Fruit fly (Drosophila melanogaster) whole organism, prepupa: Measurements from ENCODE around the gene CG14143.

Experiments used
- Blimp-1 ChIP-seq: fragments of 200-800 bp; sonication (Bioruptor generic); optimal IDR thresholded peaks from 3 replicates; lab custom pipeline; 2017; ENCODE audit warnings: missing biosample characterization, missing genetic modification characterization, mild to moderate bottlenecking, moderate library complexity, missing genetic modification reagents
- CG10631 ChIP-seq: fragments of 200-800 bp; sonication (Bioruptor generic); optimal IDR thresholded peaks from 2 replicates; lab custom pipeline; 2016; ENCODE audit warnings: missing biosample characterization, missing genetic modification characterization
- CG10669 ChIP-seq: fragments of 200-800 bp; sonication (Bioruptor generic); optimal IDR thresholded peaks from 3 replicates; lab custom pipeline; 2018; ENCODE audit warnings: missing biosample characterization, mild to moderate bottlenecking, missing genetic modification characterization, moderate library complexity
- CG11294 ChIP-seq: fragments of 200-800 bp; sonication (Bioruptor generic); IDR thresholded peaks from 2 replicates; pipeline ENCODE4 v1.3.6; 2022; ENCODE audit warnings: missing biosample characterization, missing genetic modification characterization
- CG11902 ChIP-seq: fragments of 200-800 bp; sonication (Bioruptor generic); optimal IDR thresholded peaks from 3 replicates; lab custom pipeline; 2016; ENCODE audit warnings: missing biosample characterization, missing genetic modification characterization
- CG15336 ChIP-seq: fragments of 200-800 bp; sonication (Bioruptor generic); IDR thresholded peaks from 2 replicates; pipeline ENCODE4 v1.3.6; 2022; ENCODE audit warnings: missing biosample characterization, missing genetic modification characterization
- CG16779 ChIP-seq: fragments of 200-800 bp; sonication (Bioruptor generic); optimal IDR thresholded peaks from 3 replicates; lab custom pipeline; 2017; ENCODE audit warnings: missing biosample characterization, mild to moderate bottlenecking, missing genetic modification characterization
- CG32006 ChIP-seq: fragments of 200-800 bp; sonication (Bioruptor generic); optimal IDR thresholded peaks from 3 replicates; lab custom pipeline; 2017; ENCODE audit warnings: missing biosample characterization, mild to moderate bottlenecking, missing genetic modification characterization
- CG34406 ChIP-seq: fragments of 200-800 bp; sonication (Bioruptor generic); optimal IDR thresholded peaks from 3 replicates; lab custom pipeline; 2016; ENCODE audit warnings: missing biosample characterization, missing genetic modification characterization
- CG3919 ChIP-seq: fragments of 200-800 bp; sonication (Bioruptor generic); optimal IDR thresholded peaks from 3 replicates; lab custom pipeline; 2016; ENCODE audit warnings: missing biosample characterization, missing genetic modification characterization
- CG4318 ChIP-seq: fragments of 200-800 bp; sonication (Bioruptor generic); optimal IDR thresholded peaks from 3 replicates; lab custom pipeline; 2017; ENCODE audit warnings: missing biosample characterization, mild to moderate bottlenecking, missing genetic modification characterization
- CG6163 ChIP-seq: fragments of 200-800 bp; sonication (Bioruptor generic); IDR thresholded peaks from 3 replicates; pipeline ENCODE4 v1.3.6; 2022; ENCODE audit warnings: missing biosample characterization, missing genetic modification characterization
- CG6276 ChIP-seq: fragments of 200-800 bp; sonication (Bioruptor generic); optimal IDR thresholded peaks from 2 replicates; lab custom pipeline; 2017; ENCODE audit warnings: missing biosample characterization, mild to moderate bottlenecking, missing genetic modification characterization
- CG6792 ChIP-seq: fragments of 200-800 bp; sonication (Bioruptor generic); optimal IDR thresholded peaks from 3 replicates; lab custom pipeline; 2016; ENCODE audit warnings: missing biosample characterization, missing genetic modification characterization
- CG6854 ChIP-seq: fragments of 200-800 bp; sonication (Bioruptor generic); optimal IDR thresholded peaks from 2 replicates; lab custom pipeline; 2017; ENCODE audit warnings: missing biosample characterization, mild to moderate bottlenecking, missing genetic modification characterization
- CG8119 ChIP-seq: fragments of 200-800 bp; sonication (Bioruptor generic); IDR thresholded peaks from 3 replicates; pipeline ENCODE4 v1.3.6; 2022; ENCODE audit warnings: missing biosample characterization, missing genetic modification characterization
- CG8632 ChIP-seq: fragments of 200-800 bp; sonication (Bioruptor generic); optimal IDR thresholded peaks from 3 replicates; lab custom pipeline; 2016; ENCODE audit warnings: missing biosample characterization, missing genetic modification characterization
- Eip75B ChIP-seq: fragments of 200-800 bp; sonication (Bioruptor generic); optimal IDR thresholded peaks from 3 replicates; lab custom pipeline; 2016; ENCODE audit warnings: missing biosample characterization, missing genetic modification characterization
- Eip78C ChIP-seq: fragments of 200-800 bp; sonication (Bioruptor generic); peaks from one replicate; lab custom pipeline; 2016; ENCODE audit warnings: missing biosample characterization, missing genetic modification characterization
- Ets21C ChIP-seq: fragments of 200-800 bp; sonication (Bioruptor generic); optimal IDR thresholded peaks from 3 replicates; lab custom pipeline; 2016; ENCODE audit warnings: missing biosample characterization, missing genetic modification characterization
- Ets96B ChIP-seq: fragments of 200-800 bp; optimal IDR thresholded peaks from 2 replicates; lab custom pipeline; 2019; ENCODE audit warnings: missing biosample characterization, mild to moderate bottlenecking, missing genetic modification characterization, moderate library complexity
- Hr38 ChIP-seq: sonication (Bioruptor generic); optimal IDR thresholded peaks from 2 replicates; lab custom pipeline; 2016; ENCODE audit warnings: missing biosample characterization, missing genetic modification characterization
- Hr4 ChIP-seq: fragments of 200-800 bp; sonication (Bioruptor generic); optimal IDR thresholded peaks from 3 replicates; lab custom pipeline; 2016; ENCODE audit warnings: missing biosample characterization, missing genetic modification characterization
- Lpt ChIP-seq: fragments of 200-800 bp; sonication (Bioruptor generic); optimal IDR thresholded peaks from 3 replicates; lab custom pipeline; 2016; ENCODE audit warnings: missing biosample characterization, missing genetic modification characterization
- Met ChIP-seq: fragments of 200-800 bp; sonication (Bioruptor generic); optimal IDR thresholded peaks from 3 replicates; lab custom pipeline; 2016; ENCODE audit warnings: missing biosample characterization, missing genetic modification characterization
- Smox ChIP-seq: fragments of 200-800 bp; sonication (Bioruptor generic); optimal IDR thresholded peaks from 3 replicates; lab custom pipeline; 2016; ENCODE audit warnings: missing biosample characterization, missing genetic modification characterization
- Sox14 ChIP-seq: fragments of 200-800 bp; sonication (Bioruptor generic); optimal IDR thresholded peaks from 3 replicates; lab custom pipeline; 2016; ENCODE audit warnings: missing biosample characterization, missing genetic modification characterization
- achi ChIP-seq: fragments of 200-800 bp; sonication (Bioruptor generic); optimal IDR thresholded peaks from 3 replicates; lab custom pipeline; 2016; ENCODE audit warnings: missing biosample characterization, missing genetic modification characterization
- acj6 ChIP-seq: fragments of 200-800 bp; sonication (Bioruptor generic); optimal IDR thresholded peaks from 3 replicates; lab custom pipeline; 2016; ENCODE audit warnings: missing biosample characterization, missing genetic modification characterization
- cyc ChIP-seq: fragments of 200-800 bp; sonication (Bioruptor generic); optimal IDR thresholded peaks from 3 replicates; lab custom pipeline; 2016; ENCODE audit warnings: missing biosample characterization, missing genetic modification characterization
- dsx ChIP-seq: fragments of 200-800 bp; optimal IDR thresholded peaks from 3 replicates; lab custom pipeline; 2019; ENCODE audit warnings: missing biosample characterization, mild to moderate bottlenecking, missing genetic modification characterization, moderate library complexity; ENCODE audit not compliant: poor library complexity, severe bottlenecking
- esn ChIP-seq: fragments of 200-800 bp; sonication (Bioruptor generic); optimal IDR thresholded peaks from 2 replicates; lab custom pipeline; 2016; ENCODE audit warnings: missing biosample characterization, mild to moderate bottlenecking, missing genetic modification characterization, moderate library complexity
- fd59A ChIP-seq: fragments of 200-800 bp; sonication (Bioruptor generic); optimal IDR thresholded peaks from 2 replicates; lab custom pipeline; 2017; ENCODE audit warnings: missing biosample characterization, mild to moderate bottlenecking, missing genetic modification characterization, missing genetic modification reagents
- fd85E ChIP-seq: fragments of 200-800 bp; sonication (Bioruptor generic); optimal IDR thresholded peaks from 3 replicates; lab custom pipeline; 2016; ENCODE audit warnings: missing biosample characterization, missing genetic modification characterization
- fkh ChIP-seq: fragments of 200-800 bp; sonication (Bioruptor generic); optimal IDR thresholded peaks from 3 replicates; lab custom pipeline; 2017; ENCODE audit warnings: missing biosample characterization, mild to moderate bottlenecking, missing genetic modification characterization, moderate library complexity
- lz ChIP-seq: fragments of 200-800 bp; sonication (Bioruptor generic); optimal IDR thresholded peaks from 3 replicates; lab custom pipeline; 2016; ENCODE audit warnings: missing biosample characterization, missing genetic modification characterization
- pdm3 ChIP-seq: fragments of 200-800 bp; sonication (Bioruptor generic); optimal IDR thresholded peaks from 3 replicates; lab custom pipeline; 2016; ENCODE audit warnings: missing biosample characterization, missing genetic modification characterization
- salr ChIP-seq, 2 experiments: fragments of 200-800 bp; sonication (Bioruptor generic); optimal IDR thresholded peaks; 3 replicates each; lab custom pipeline; 2016 to 2018; ENCODE audit warnings: missing biosample characterization in 2 of 2, missing genetic modification characterization in 2 of 2, mild to moderate bottlenecking in 1 of 2
- spab ChIP-seq: fragments of 200-800 bp; sonication (Bioruptor generic); optimal IDR thresholded peaks from 2 replicates; lab custom pipeline; 2017; ENCODE audit warnings: missing biosample characterization, mild to moderate bottlenecking, missing genetic modification characterization, missing genetic modification reagents
- ss ChIP-seq, 2 experiments: fragments of 200-800 bp; sonication (Bioruptor generic); optimal IDR thresholded peaks; 2 replicates in 1 of 2; 3 replicates in 1 of 2; lab custom pipeline; 2017 to 2018; ENCODE audit warnings: mild to moderate bottlenecking in 2 of 2, missing biosample characterization in 2 of 2, missing genetic modification characterization in 2 of 2, moderate library complexity in 1 of 2
- svp ChIP-seq: fragments of 200-800 bp; sonication (Bioruptor generic); peaks from one replicate; lab custom pipeline; 2016; ENCODE audit warnings: missing biosample characterization, missing genetic modification characterization
- topi ChIP-seq: fragments of 200-800 bp; sonication (Bioruptor generic); optimal IDR thresholded peaks from 3 replicates; lab custom pipeline; 2016; ENCODE audit warnings: missing biosample characterization, missing genetic modification characterization
- vri ChIP-seq: fragments of 200-800 bp; sonication (Bioruptor generic); optimal IDR thresholded peaks from 3 replicates; lab custom pipeline; 2016; ENCODE audit warnings: missing biosample characterization, mild to moderate bottlenecking, missing genetic modification characterization

Gene CG14143

dm6 chr3L:11148478-11149251 lies 13.9 kb downstream of the CG14143 start (continued):
- TF ChIP-seq esn = no peak
- peak; percentile 70 for TF ChIP-seq Lpt (GFP tag; lab: Kevin White, UChicago)
- peak; percentile 82 for TF ChIP-seq dsx (GFP tag; lab: Kevin White, UChicago)
- TF ChIP-seq fd85E = no peak
- no peak for TF ChIP-seq Hr38 (GFP tag; lab: Kevin White, UChicago)
- TF ChIP-seq CG6163 (GFP tag; lab: Robert Waterston, UW) = peak; percentile 85
- no peak for TF ChIP-seq CG6854
- peak; percentile 69 for TF ChIP-seq fd59A (GFP tag; lab: Kevin White, UChicago)
- no peak for TF ChIP-seq vri (GFP tag; lab: Kevin White, UChicago)
- TF ChIP-seq CG3919 (GFP tag; lab: Kevin White, UChicago) = peak; percentile 82
- peak; percentile 51 for TF ChIP-seq CG16779
- TF ChIP-seq cyc = no peak
- peak; percentile 69 for TF ChIP-seq CG6276 (GFP tag; lab: Kevin White, UChicago)
- peak; percentile 22 to 74 for TF ChIP-seq salr (GFP tag; optimal IDR thresholded peaks at IDR 0.05; lab: Kevin White, UChicago)
- TF ChIP-seq lz (GFP tag; lab: Kevin White, UChicago) = no peak
- no peak for TF ChIP-seq Smox
- TF ChIP-seq CG8119 (GFP tag; lab: Robert Waterston, UW) = peak; percentile 89
- TF ChIP-seq Ets21C (GFP tag; lab: Kevin White, UChicago) = no peak
- peak; percentile 62 to 73 for TF ChIP-seq ss (GFP tag; optimal IDR thresholded peaks at IDR 0.05; lab: Kevin White, UChicago)
- TF ChIP-seq acj6 (GFP tag; lab: Kevin White, UChicago) = peak; percentile 60
- TF ChIP-seq CG10669 (GFP tag; lab: Kevin White, UChicago) = peak; percentile 85
- TF ChIP-seq CG15336 (GFP tag; lab: Robert Waterston, UW) = peak; percentile 87
- peak; percentile 57 for TF ChIP-seq pdm3 (GFP tag; lab: Kevin White, UChicago)
- TF ChIP-seq CG32006 (GFP tag; lab: Kevin White, UChicago) = peak; percentile 82
- no peak for TF ChIP-seq Met (GFP tag; lab: Kevin White, UChicago)
- TF ChIP-seq Blimp-1 (GFP tag; lab: Kevin White, UChicago) = no peak
- TF ChIP-seq Hr4 (GFP tag; lab: Kevin White, UChicago) = peak; percentile 70
- TF ChIP-seq Eip78C (GFP tag; lab: Kevin White, UChicago) = peak; percentile 84
- TF ChIP-seq CG11294 (GFP tag; lab: Robert Waterston, UW) = 0 out of 2 replicates have a peak, but pooled peaks have one; percentile 54
- peak; percentile 63 for TF ChIP-seq Eip75B (GFP tag; lab: Kevin White, UChicago)
- TF ChIP-seq, all 60 proteins: peak for 37

- TF ChIP-seq Met (GFP tag; lab: Kevin White, UChicago) (peak; percentile 1), CG6276 (GFP tag; lab: Kevin White, UChicago) (peak; percentile 29), spab (GFP tag; lab: Kevin White, UChicago) (no peak), svp (GFP tag; lab: Kevin White, UChicago) (peak; percentile 54), achi (GFP tag; lab: Kevin White, UChicago) (peak; percentile 6), fkh (GFP tag; lab: Kevin White, UChicago) (peak; percentile 27), Blimp-1 (GFP tag; lab: Kevin White, UChicago) (peak; percentile 99), Eip75B (GFP tag; lab: Kevin White, UChicago) (peak; percentile 36), Eip78C (GFP tag; lab: Kevin White, UChicago) (peak; percentile 40), Sox14 (GFP tag; lab: Kevin White, UChicago) (no peak)
Observed at dm6 chr3L:11150735-11151287, 16.0 kb downstream of the CG14143 start, which contains the start of gene CG6216. TSS of gene CG6216 (minus strand) at chr3L:11150785.

- TF ChIP-seq Eip75B (GFP tag; lab: Kevin White, UChicago) = no peak
- TF ChIP-seq fkh (GFP tag; lab: Kevin White, UChicago) = no peak
- TF ChIP-seq CG34406 (GFP tag; lab: Kevin White, UChicago) = peak; percentile 6
- TF ChIP-seq CG11294 (GFP tag; lab: Robert Waterston, UW) = peak; percentile 60
- TF ChIP-seq Eip78C (GFP tag; lab: Kevin White, UChicago) = peak; percentile 87
- no peak for TF ChIP-seq CG6792
- peak; percentile 71 for TF ChIP-seq Hr4 (GFP tag; lab: Kevin White, UChicago)
- no peak for TF ChIP-seq CG11902 (GFP tag; lab: Kevin White, UChicago)
- TF ChIP-seq Sox14 (GFP tag; lab: Kevin White, UChicago) = peak; percentile 9
- TF ChIP-seq CG8632 (GFP tag; lab: Kevin White, UChicago) = no peak
- no peak for TF ChIP-seq spab (GFP tag; lab: Kevin White, UChicago)
- TF ChIP-seq pdm3 (GFP tag; lab: Kevin White, UChicago) = peak; percentile 62
- TF ChIP-seq dsx (GFP tag; lab: Kevin White, UChicago) = peak; percentile 5
- peak; percentile 53 for TF ChIP-seq CG10631 (GFP tag; lab: Kevin White, UChicago)
- no peak for TF ChIP-seq Blimp-1 (GFP tag; lab: Kevin White, UChicago)
- no peak for TF ChIP-seq CG6854
- no peak for TF ChIP-seq Ets96B (tag; lab: Kevin White, UChicago)
- no peak for TF ChIP-seq Hr38 (GFP tag; lab: Kevin White, UChicago)
- TF ChIP-seq CG4318 = peak; percentile 38
- peak; percentile 41 for TF ChIP-seq CG3919 (GFP tag; lab: Kevin White, UChicago)
- peak; percentile 16 for TF ChIP-seq topi (GFP tag; lab: Kevin White, UChicago)
- TF ChIP-seq Smox = peak; percentile 26
Observed at dm6 chr3L:11155380-11155779, 20.6 kb downstream of the CG14143 start.
